Fruit fly (Drosophila melanogaster) whole organism, embryonic: ENCODE data around the gene Irbp18.

Source experiments
- CG10147 ChIP-seq: fragments of 200-800 bp; sonication (Bioruptor generic); optimal IDR thresholded peaks from 2 replicates; lab custom pipeline; 2019; ENCODE audit warnings: missing biosample characterization, mild to moderate bottlenecking, missing genetic modification characterization, moderate library complexity
- CG11247 ChIP-seq: fragments of 200-800 bp; sonication (Bioruptor generic); IDR thresholded peaks from 2 replicates; pipeline ENCODE4 v1.3.6; 2022; ENCODE audit warnings: missing biosample characterization, missing genetic modification characterization
- CG11504 ChIP-seq: fragments of 200-800 bp; sonication (Bioruptor generic); optimal IDR thresholded peaks from 3 replicates; lab custom pipeline; 2019; ENCODE audit warnings: missing biosample characterization, mild to moderate bottlenecking, missing genetic modification characterization, moderate library complexity
- CG11696 ChIP-seq: fragments of 200-800 bp; sonication (Bioruptor generic); IDR thresholded peaks from 2 replicates; pipeline ENCODE4 v1.3.6; 2022; ENCODE audit warnings: missing biosample characterization, missing genetic modification characterization
- CG12659 ChIP-seq: fragments of 200-800 bp; sonication (Bioruptor generic); optimal IDR thresholded peaks from 3 replicates; lab custom pipeline; 2017; ENCODE audit warnings: mild to moderate bottlenecking, missing biosample characterization, missing genetic modification reagents, missing genetic modification characterization
- CG14965 ChIP-seq: fragments of 200-800 bp; sonication (Bioruptor generic); optimal IDR thresholded peaks from 2 replicates; lab custom pipeline; 2016; ENCODE audit warnings: missing biosample characterization, missing genetic modification characterization, borderline replicate concordance
- CG15514 ChIP-seq: fragments of 200-800 bp; sonication (Bioruptor generic); optimal IDR thresholded peaks from 3 replicates; lab custom pipeline; 2017; ENCODE audit warnings: missing biosample characterization, missing genetic modification characterization, mild to moderate bottlenecking, moderate library complexity, missing genetic modification reagents
- CG17361 ChIP-seq: fragments of 200-800 bp; sonication (Bioruptor generic); IDR thresholded peaks from 3 replicates; pipeline ENCODE4 v1.3.6; 2022; ENCODE audit warnings: missing biosample characterization, missing genetic modification characterization
- CG18011 ChIP-seq: fragments of 200-800 bp; sonication (Bioruptor generic); optimal IDR thresholded peaks from 2 replicates; lab custom pipeline; 2017; ENCODE audit warnings: missing biosample characterization, missing genetic modification characterization, mild to moderate bottlenecking, moderate library complexity, missing genotype
- CG2202 ChIP-seq: fragments of 200-800 bp; sonication (Bioruptor generic); optimal IDR thresholded peaks from 2 replicates; lab custom pipeline; 2018; ENCODE audit warnings: missing biosample characterization, mild to moderate bottlenecking, missing genetic modification characterization
- CG2678 ChIP-seq: fragments of 200-800 bp; sonication (Bioruptor generic); optimal IDR thresholded peaks from 3 replicates; lab custom pipeline; 2019; ENCODE audit warnings: missing biosample characterization, mild to moderate bottlenecking, missing genetic modification characterization, moderate library complexity
- CG2712 ChIP-seq: fragments of 200-800 bp; optimal IDR thresholded peaks from 3 replicates; lab custom pipeline; 2019; ENCODE audit warnings: missing biosample characterization, mild to moderate bottlenecking, missing genetic modification characterization, moderate library complexity
- CG3995 ChIP-seq: fragments of 200-800 bp; sonication (Bioruptor generic); optimal IDR thresholded peaks from 3 replicates; lab custom pipeline; 2016; ENCODE audit warnings: missing biosample characterization, missing genetic modification characterization
- CG4424 ChIP-seq: fragments of 200-800 bp; sonication (Bioruptor generic); optimal IDR thresholded peaks from 3 replicates; lab custom pipeline; 2016; ENCODE audit warnings: missing biosample characterization, missing genetic modification characterization
- CG6689 ChIP-seq: fragments of 200-800 bp; sonication (Bioruptor generic); IDR thresholded peaks from 2 replicates; pipeline ENCODE4 v1.3.6; 2022; ENCODE audit warnings: missing biosample characterization, missing genetic modification characterization
- CG7839 ChIP-seq: fragments of 200-800 bp; sonication (Bioruptor generic); optimal IDR thresholded peaks from 3 replicates; lab custom pipeline; 2018; ENCODE audit warnings: missing biosample characterization, mild to moderate bottlenecking, missing genetic modification characterization, moderate library complexity
- CG8290 ChIP-seq, 3 experiments: fragments of 200-800 bp; sonication (Bioruptor generic); optimal IDR thresholded peaks; 2 replicates each; lab custom pipeline; 2016 to 2019; ENCODE audit warnings: missing biosample characterization in 3 of 3, missing genetic modification characterization in 3 of 3, mild to moderate bottlenecking in 2 of 3, moderate library complexity in 1 of 3
- CG8924 ChIP-seq: fragments of 200-800 bp; optimal IDR thresholded peaks from 3 replicates; lab custom pipeline; 2019; ENCODE audit warnings: missing biosample characterization, mild to moderate bottlenecking, missing genetic modification characterization, moderate library complexity
- D19A ChIP-seq: fragments of 200-800 bp; optimal IDR thresholded peaks from 3 replicates; lab custom pipeline; 2019; ENCODE audit warnings: missing biosample characterization, mild to moderate bottlenecking, missing genetic modification characterization, moderate library complexity
- D19B ChIP-seq: fragments of 200-800 bp; sonication (Bioruptor generic); optimal IDR thresholded peaks from 2 replicates; lab custom pipeline; 2017; ENCODE audit warnings: missing biosample characterization, mild to moderate bottlenecking, missing genetic modification characterization
- Elba2 ChIP-seq: fragments of 200-800 bp; sonication (Bioruptor generic); optimal IDR thresholded peaks from 3 replicates; lab custom pipeline; 2016; ENCODE audit warnings: missing biosample characterization, missing genetic modification characterization
- H2.0 ChIP-seq: fragments of 200-800 bp; sonication (Bioruptor generic); IDR thresholded peaks from 2 replicates; pipeline ENCODE4 v1.3.6; 2022; ENCODE audit warnings: missing biosample characterization, missing genetic modification characterization
- Hmr ChIP-seq: fragments of 200-800 bp; sonication (Bioruptor generic); optimal IDR thresholded peaks from 3 replicates; lab custom pipeline; 2017; ENCODE audit warnings: mild to moderate bottlenecking, missing biosample characterization, missing genetic modification reagents, missing genetic modification characterization
- Lim3 ChIP-seq: fragments of 200-800 bp; sonication (Bioruptor generic); IDR thresholded peaks from 2 replicates; pipeline ENCODE4 v1.3.6; 2022; ENCODE audit warnings: missing biosample characterization, missing genetic modification characterization
- MBD-R2 ChIP-seq: fragments of 200-800 bp; sonication (Bioruptor generic); IDR thresholded peaks from 2 replicates; pipeline ENCODE4 v1.3.6; 2022; ENCODE audit warnings: missing biosample characterization, missing genetic modification characterization
- Trl ChIP-seq, 3 experiments: fragments of >200 bp in 2 of 3; fragments of 200-800 bp in 1 of 3; sonication (Bioruptor generic) in 1 of 3; optimal IDR thresholded peaks; 2 replicates in 1 of 3; 3 replicates in 2 of 3; lab custom pipeline; 2016 to 2017; ENCODE audit warnings: missing biosample characterization in 1 of 3, missing genetic modification characterization in 1 of 3
- Xrp1 ChIP-seq: fragments of 200-800 bp; sonication (Bioruptor generic); IDR thresholded peaks from 2 replicates; pipeline ENCODE4 v1.3.6; 2022; ENCODE audit warnings: missing biosample characterization, missing genetic modification characterization
- al ChIP-seq: fragments of 200-800 bp; sonication (Bioruptor generic); IDR thresholded peaks from 2 replicates; pipeline ENCODE4 v1.3.6; 2022; ENCODE audit warnings: missing biosample characterization, missing genetic modification characterization
- aop ChIP-seq: fragments of 200-800 bp; sonication (Bioruptor generic); IDR thresholded peaks from 2 replicates; pipeline ENCODE4 v1.3.6; 2022; ENCODE audit warnings: missing biosample characterization, missing genetic modification characterization
- bab2 ChIP-seq: fragments of 200-800 bp; sonication (Bioruptor generic); optimal IDR thresholded peaks from 2 replicates; lab custom pipeline; 2016; ENCODE audit warnings: missing biosample characterization, missing genetic modification characterization
- cas ChIP-seq: fragments of 200-800 bp; sonication (Bioruptor generic); IDR thresholded peaks from 2 replicates; pipeline ENCODE4 v1.3.6; 2022; ENCODE audit warnings: missing biosample characterization, missing genetic modification characterization
- chm ChIP-seq: fragments of 200-800 bp; sonication (Bioruptor generic); IDR thresholded peaks from 2 replicates; pipeline ENCODE4 v1.3.6; 2022; ENCODE audit warnings: missing biosample characterization, missing genetic modification characterization
- danr ChIP-seq: fragments of 200-800 bp; sonication (Bioruptor generic); IDR thresholded peaks from 2 replicates; pipeline ENCODE4 v1.3.6; 2022; ENCODE audit warnings: missing biosample characterization, missing genetic modification characterization
- dati ChIP-seq: fragments of 200-800 bp; sonication (Bioruptor generic); IDR thresholded peaks from 2 replicates; pipeline ENCODE4 v1.3.6; 2022; ENCODE audit warnings: missing biosample characterization, missing genetic modification characterization
- ems ChIP-seq: fragments of 200-800 bp; sonication (Bioruptor generic); optimal IDR thresholded peaks from 3 replicates; lab custom pipeline; 2016; ENCODE audit warnings: missing biosample characterization, missing genetic modification characterization
- exex ChIP-seq: fragments of 200-800 bp; sonication (Bioruptor generic); optimal IDR thresholded peaks from 4 replicates; lab custom pipeline; 2018; ENCODE audit warnings: missing biosample characterization, mild to moderate bottlenecking, missing genetic modification characterization, moderate library complexity
- fd96Cb ChIP-seq: fragments of 200-800 bp; sonication (Bioruptor generic); optimal IDR thresholded peaks from 2 replicates; lab custom pipeline; 2018; ENCODE audit warnings: missing biosample characterization, mild to moderate bottlenecking, missing genetic modification characterization, moderate library complexity
- jigr1 ChIP-seq: fragments of 200-800 bp; sonication (Bioruptor generic); IDR thresholded peaks from 3 replicates; pipeline ENCODE4 v1.3.6; 2022; ENCODE audit warnings: missing biosample characterization, missing genetic modification characterization
- lmd ChIP-seq: fragments of 200-800 bp; sonication (Bioruptor generic); IDR thresholded peaks from 2 replicates; pipeline ENCODE4 v1.3.6; 2022; ENCODE audit warnings: missing biosample characterization, missing genetic modification characterization
- mirr ChIP-seq: fragments of 200-800 bp; sonication (Bioruptor generic); optimal IDR thresholded peaks from 3 replicates; lab custom pipeline; 2018; ENCODE audit warnings: missing biosample characterization, mild to moderate bottlenecking, missing genetic modification characterization
- pita ChIP-seq: fragments of 200-800 bp; sonication (Bioruptor generic); optimal IDR thresholded peaks from 2 replicates; lab custom pipeline; 2017; ENCODE audit warnings: missing biosample characterization, mild to moderate bottlenecking, missing genetic modification characterization
- pum ChIP-seq: fragments of 200-800 bp; sonication (Bioruptor generic); optimal IDR thresholded peaks from 2 replicates; lab custom pipeline; 2016; ENCODE audit warnings: missing biosample characterization, missing genetic modification characterization
- schlank ChIP-seq: fragments of 200-800 bp; sonication (Bioruptor generic); optimal IDR thresholded peaks from 2 replicates; lab custom pipeline; 2018; ENCODE audit warnings: missing biosample characterization, mild to moderate bottlenecking, missing genetic modification characterization
- sd ChIP-seq: fragments of 200-800 bp; sonication (Bioruptor generic); optimal IDR thresholded peaks from 3 replicates; lab custom pipeline; 2018; ENCODE audit warnings: missing biosample characterization, mild to moderate bottlenecking, missing genetic modification characterization, moderate library complexity
- seq ChIP-seq: fragments of 200-800 bp; sonication (Bioruptor generic); IDR thresholded peaks from 2 replicates; pipeline ENCODE4 v1.3.6; 2022; ENCODE audit warnings: missing biosample characterization, missing genetic modification characterization
- sna ChIP-seq: fragments of 200-800 bp; sonication (Bioruptor generic); IDR thresholded peaks from 2 replicates; pipeline ENCODE4 v1.3.6; 2022; ENCODE audit warnings: missing biosample characterization, missing genetic modification characterization; ENCODE audit not compliant: partially characterized antibody
- ssp ChIP-seq: fragments of 200-800 bp; sonication (Bioruptor generic); IDR thresholded peaks from 2 replicates; pipeline ENCODE4 v1.3.6; 2022; ENCODE audit warnings: missing biosample characterization, missing genetic modification characterization
- toy ChIP-seq: fragments of 200-800 bp; sonication (Bioruptor generic); IDR thresholded peaks from 2 replicates; pipeline ENCODE4 v1.3.6; 2022; ENCODE audit warnings: missing biosample characterization, missing genetic modification characterization
- unpg ChIP-seq: fragments of 200-800 bp; sonication (Bioruptor generic); optimal IDR thresholded peaks from 3 replicates; lab custom pipeline; 2018; ENCODE audit warnings: missing biosample characterization, mild to moderate bottlenecking, missing genetic modification characterization, moderate library complexity

Irbp18 gene

DNA sequence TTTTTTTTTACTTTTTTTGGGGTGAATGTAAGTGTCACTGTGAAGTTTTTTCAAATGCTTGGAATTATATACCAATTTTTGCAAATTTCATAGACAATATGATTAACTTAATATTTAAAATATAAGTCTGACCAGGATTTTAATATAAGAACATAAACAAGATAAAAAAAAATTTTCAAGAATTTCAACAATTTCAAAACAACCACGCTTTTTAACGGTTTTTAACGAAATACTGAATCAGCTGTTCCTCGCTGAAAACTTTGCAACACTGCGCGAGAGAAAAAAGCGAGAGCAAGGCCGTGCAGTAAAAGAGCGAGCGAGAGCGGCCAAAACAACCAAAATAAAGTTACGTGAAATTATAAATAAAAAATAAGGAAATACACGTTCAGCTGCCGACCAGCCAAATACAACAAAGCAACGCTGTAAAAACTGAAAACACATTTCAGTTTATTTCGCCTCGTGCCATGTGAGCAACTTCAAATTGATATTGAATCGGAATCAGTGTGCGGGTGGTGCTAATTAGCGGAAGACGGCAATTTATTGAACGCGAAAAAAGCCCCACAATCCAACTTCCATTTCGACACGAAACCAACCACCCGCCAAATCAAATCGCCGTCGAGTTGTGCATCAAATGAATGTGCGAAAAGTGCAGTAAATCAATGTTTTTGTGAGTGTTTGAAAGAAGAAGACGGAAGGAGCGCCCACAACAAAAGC is 1.6 kb downstream of the Irbp18 start, which contains the start of the genes CG46439, Iyd and CG33947 (continued):
- TF ChIP-seq unpg: peak; percentile 17
- TF ChIP-seq Xrp1 (GFP tag; lab: Robert Waterston, UW): 0 out of 2 replicates have a peak, but pooled peaks have one; percentile 19
- no peak for TF ChIP-seq dati (GFP tag; lab: Robert Waterston, UW)
- TF ChIP-seq pita (GFP tag; lab: Kevin White, UChicago): no peak
- no peak for TF ChIP-seq CG11247 (GFP tag; lab: Robert Waterston, UW)
- TF ChIP-seq al (GFP tag; lab: Robert Waterston, UW): no peak
- no peak for TF ChIP-seq CG4424 (GFP tag; lab: Kevin White, UChicago)
- no peak for TF ChIP-seq danr (GFP tag; lab: Robert Waterston, UW)
- no peak for TF ChIP-seq pum (GFP tag; lab: Kevin White, UChicago)
- TF ChIP-seq CG18011 (GFP tag; lab: Kevin White, UChicago): no peak
- no peak for TF ChIP-seq CG14965 (GFP tag; lab: Kevin White, UChicago)
- TF ChIP-seq CG2712: peak; percentile 5
- TF ChIP-seq H2.0 (GFP tag; lab: Robert Waterston, UW): no peak
- peak; percentile 18 for TF ChIP-seq CG11504 (tag; lab: Kevin White, UChicago)
- no peak for TF ChIP-seq Hmr (GFP tag; lab: Kevin White, UChicago)
- no peak for TF ChIP-seq seq (GFP tag; lab: Robert Waterston, UW)
- TF ChIP-seq CG15514: peak; percentile 71
- peak; percentile 24 for TF ChIP-seq Elba2
- no peak for TF ChIP-seq CG7839 (tag; lab: Kevin White, UChicago)
- TF ChIP-seq CG2678 (tag; lab: Kevin White, UChicago): no peak
- no peak for TF ChIP-seq D19A (tag; lab: Kevin White, UChicago)
- no peak for TF ChIP-seq lmd (GFP tag; lab: Robert Waterston, UW)
- no peak for TF ChIP-seq Lim3 (GFP tag; lab: Robert Waterston, UW)
- TF ChIP-seq Trl (optimal IDR thresholded peaks at IDR 0.05; lab: Kevin White, UChicago): peak; percentile 89 to 92
- peak; percentile 60 for TF ChIP-seq Trl (GFP tag; optimal IDR thresholded peaks at IDR 0.05; lab: Kevin White, UChicago)
- no peak for TF ChIP-seq CG8290 (GFP tag; optimal IDR thresholded peaks at IDR 0.05; lab: Kevin White, UChicago)
- TF ChIP-seq CG8290 (tag; optimal IDR thresholded peaks at IDR 0.05; lab: Kevin White, UChicago): no peak
- peak; percentile 46 for TF ChIP-seq CG12659
- no peak for TF ChIP-seq jigr1 (GFP tag; lab: Robert Waterston, UW)
- TF ChIP-seq CG3995 (GFP tag; lab: Kevin White, UChicago): peak; percentile 2
- no peak for TF ChIP-seq sd (tag; lab: Kevin White, UChicago)
- TF ChIP-seq chm (GFP tag; lab: Robert Waterston, UW): no peak; the same call in 1 of the 2 replicates
- TF ChIP-seq exex (tag; lab: Kevin White, UChicago): peak; percentile 32
- no peak for TF ChIP-seq aop (GFP tag; lab: Robert Waterston, UW)
- TF ChIP-seq fd96Cb: no peak
- TF ChIP-seq CG17361 (GFP tag; lab: Robert Waterston, UW): 0 out of 3 replicates have a peak, but pooled peaks have one; percentile 17
- peak; percentile 24; the same call in 1 of the 2 replicates for TF ChIP-seq CG6689
- no peak for TF ChIP-seq CG2202
- TF ChIP-seq bab2 (GFP tag; lab: Kevin White, UChicago): no peak
- TF ChIP-seq sna: peak; percentile 54
- TF ChIP-seq CG10147 (GFP tag; lab: Kevin White, UChicago): no peak
- TF ChIP-seq ems (GFP tag; lab: Kevin White, UChicago): peak; percentile 9
- no peak for TF ChIP-seq ssp (GFP tag; lab: Robert Waterston, UW)
- TF ChIP-seq D19B (GFP tag; lab: Kevin White, UChicago): no peak
- TF ChIP-seq cas (GFP tag; lab: Robert Waterston, UW): no peak
- no peak for TF ChIP-seq schlank
- no peak for TF ChIP-seq toy
- peak; percentile 28; the same call in 1 of the 2 replicates for TF ChIP-seq MBD-R2 (GFP tag; lab: Robert Waterston, UW)
- no peak for TF ChIP-seq CG8924
- TF ChIP-seq CG11696: no peak
- TF ChIP-seq mirr (GFP tag; lab: Kevin White, UChicago): no peak
